Worm (Caenorhabditis elegans) whole organism, L2 larva: ENCODE measurements around the gene M02D8.7.
"Not testable (repeated sequence)": the region's sequence is repeated elsewhere in the genome, so short reads cannot be mapped to it uniquely, and the experiment has no call there.

Experiments
- C34F6.9 ChIP-seq: fragments of 150-350 bp; optimal IDR thresholded peaks from 2 replicates; lab custom pipeline; 2014; ENCODE audit warnings: missing biosample characterization, missing genetic modification characterization
- F13H6.1 ChIP-seq: sonication (generic microtip); optimal IDR thresholded peaks from 2 replicates; lab custom pipeline; 2016; ENCODE audit warnings: missing genetic modification characterization, missing compliant biosample characterization
- Y55F3AM.14 ChIP-seq: fragments of 200-800 bp; sonication (Bioruptor generic); optimal IDR thresholded peaks from 2 replicates; lab custom pipeline; 2018; ENCODE audit warnings: mild to moderate bottlenecking, missing genetic modification characterization, missing compliant biosample characterization
- alr-1 ChIP-seq: fragments of 150-350 bp; optimal IDR thresholded peaks from 2 replicates; lab custom pipeline; 2014; ENCODE audit warnings: missing biosample characterization, missing genetic modification characterization
- aly-2 ChIP-seq: fragments of 150-350 bp; optimal IDR thresholded peaks from 2 replicates; lab custom pipeline; 2014; ENCODE audit warnings: missing biosample characterization, missing genetic modification characterization
- ama-1 ChIP-seq: fragments of 150-350 bp; optimal IDR thresholded peaks from 2 replicates; lab custom pipeline; 2018; ENCODE audit warnings: inconsistent platforms
- crh-2 ChIP-seq: sonication (generic microtip); optimal IDR thresholded peaks from 2 replicates; lab custom pipeline; 2017; ENCODE audit warnings: missing biosample characterization, missing genetic modification characterization
- dmd-4 ChIP-seq: sonication (generic microtip); optimal IDR thresholded peaks from 2 replicates; lab custom pipeline; 2017; ENCODE audit warnings: missing biosample characterization, missing genetic modification characterization
- egl-27 ChIP-seq: sonication (generic microtip); optimal IDR thresholded peaks from 3 replicates; lab custom pipeline; 2017; ENCODE audit warnings: missing biosample characterization, missing genetic modification reagents, missing genetic modification characterization
- fos-1 ChIP-seq: fragments of 150-350 bp; optimal IDR thresholded peaks from 2 replicates; lab custom pipeline; 2014; ENCODE audit warnings: missing biosample characterization, missing genetic modification characterization
- gmeb-1 ChIP-seq: fragments of 150-350 bp; optimal IDR thresholded peaks from 2 replicates; lab custom pipeline; 2014; ENCODE audit warnings: missing biosample characterization, missing genetic modification characterization
- lin-13 ChIP-seq: fragments of 150-350 bp; optimal IDR thresholded peaks from 2 replicates; lab custom pipeline; 2014; ENCODE audit warnings: missing biosample characterization, missing genetic modification reagents, missing genetic modification characterization
- lsy-2 ChIP-seq, 2 experiments: fragments of 150-350 bp in 1 of 2; sonication (generic microtip) in 1 of 2; optimal IDR thresholded peaks; 2 replicates each; lab custom pipeline; 2014 to 2017; ENCODE audit warnings: missing biosample characterization in 2 of 2, missing genetic modification characterization in 2 of 2
- mab-5 ChIP-seq: fragments of 150-350 bp; optimal IDR thresholded peaks from 2 replicates; lab custom pipeline; 2014; ENCODE audit warnings: missing biosample characterization, missing genetic modification characterization
- mbf-1 ChIP-seq: sonication (generic microtip); optimal IDR thresholded peaks from 2 replicates; lab custom pipeline; 2017; ENCODE audit warnings: missing biosample characterization, missing genetic modification characterization
- mdl-1 ChIP-seq, 2 experiments: fragments of 150-350 bp in 1 of 2; sonication (generic microtip) in 1 of 2; optimal IDR thresholded peaks; 2 replicates each; lab custom pipeline; 2017; ENCODE audit warnings: missing biosample characterization in 2 of 2, missing genetic modification characterization in 2 of 2
- nhr-10 ChIP-seq: sonication (generic microtip); optimal IDR thresholded peaks from 2 replicates; lab custom pipeline; 2017; ENCODE audit warnings: missing biosample characterization, missing genetic modification characterization
- nhr-11 ChIP-seq: fragments of 150-350 bp; optimal IDR thresholded peaks from 2 replicates; lab custom pipeline; 2014; ENCODE audit warnings: missing biosample characterization, missing genetic modification characterization
- nhr-12 ChIP-seq: fragments of 150-350 bp; optimal IDR thresholded peaks from 2 replicates; lab custom pipeline; 2014; ENCODE audit warnings: missing biosample characterization, missing genetic modification characterization
- nhr-129 ChIP-seq: fragments of 150-350 bp; optimal IDR thresholded peaks from 2 replicates; lab custom pipeline; 2014; ENCODE audit warnings: missing biosample characterization, missing genetic modification characterization
- nhr-21 ChIP-seq: fragments of 150-350 bp; optimal IDR thresholded peaks from 2 replicates; lab custom pipeline; 2014; ENCODE audit warnings: missing biosample characterization, missing genetic modification characterization
- nhr-6 ChIP-seq: fragments of 150-350 bp; optimal IDR thresholded peaks from 2 replicates; lab custom pipeline; 2014; ENCODE audit warnings: missing biosample characterization, missing genetic modification characterization
- nhr-77 ChIP-seq: fragments of 150-350 bp; optimal IDR thresholded peaks from 2 replicates; lab custom pipeline; 2014; ENCODE audit warnings: missing biosample characterization, missing genetic modification characterization
- peb-1 ChIP-seq: fragments of 150-350 bp; optimal IDR thresholded peaks from 2 replicates; lab custom pipeline; 2014; ENCODE audit warnings: missing biosample characterization, missing genetic modification characterization
- sem-4 ChIP-seq: fragments of 150-350 bp; optimal IDR thresholded peaks from 2 replicates; lab custom pipeline; 2014; ENCODE audit warnings: missing biosample characterization, missing genetic modification reagents, missing genetic modification characterization
- skn-1 ChIP-seq: sonication (generic microtip); optimal IDR thresholded peaks from 2 replicates; lab custom pipeline; 2017; ENCODE audit warnings: missing biosample characterization, missing genetic modification characterization
- sma-3 ChIP-seq: sonication (generic microtip); optimal IDR thresholded peaks from 2 replicates; lab custom pipeline; 2016; ENCODE audit warnings: missing genetic modification reagents, missing genetic modification characterization, missing compliant biosample characterization
- sma-9 ChIP-seq, 2 experiments: fragments of 150-350 bp in 1 of 2; sonication (generic microtip) in 1 of 2; optimal IDR thresholded peaks; 2 replicates each; lab custom pipeline; 2014 to 2016; ENCODE audit warnings: missing genetic modification characterization in 2 of 2, mild to moderate bottlenecking in 1 of 2, missing biosample characterization in 1 of 2, missing compliant biosample characterization in 1 of 2, missing genetic modification reagents in 1 of 2, moderate library complexity in 1 of 2
- snpc-4 ChIP-seq: fragments of 150-350 bp; optimal IDR thresholded peaks from 2 replicates; lab custom pipeline; 2014; ENCODE audit warnings: missing biosample characterization, missing genetic modification characterization
- unc-39 ChIP-seq: fragments of 150-350 bp; optimal IDR thresholded peaks from 2 replicates; lab custom pipeline; 2014; ENCODE audit warnings: missing biosample characterization, missing genetic modification characterization
- unc-55 ChIP-seq: fragments of 150-350 bp; sonication (generic microtip); optimal IDR thresholded peaks from 3 replicates; lab custom pipeline; 2014; ENCODE audit warnings: missing biosample characterization, missing genetic modification reagents, missing genetic modification characterization
- unc-62 ChIP-seq: fragments of 150-350 bp; optimal IDR thresholded peaks from 2 replicates; lab custom pipeline; 2014; ENCODE audit warnings: missing biosample characterization, missing genetic modification reagents, missing genetic modification characterization
- ztf-11 ChIP-seq: sonication (generic microtip); optimal IDR thresholded peaks from 2 replicates; lab custom pipeline; 2017; ENCODE audit warnings: missing biosample characterization, missing genetic modification characterization
- ztf-4 ChIP-seq: fragments of 150-350 bp; optimal IDR thresholded peaks from 2 replicates; lab custom pipeline; 2014; ENCODE audit warnings: missing biosample characterization, missing genetic modification characterization

The M02D8.7 gene

ce11 chrX:8731822-8732221, 11.0 kb downstream of the M02D8.7 start, which contains the start of gene M02D8.6:
M02D8.6 (minus strand) TSS chrX:8731922.
- TF ChIP-seq unc-55 (GFP tag; lab: Kevin White, UChicago); mbf-1 (tag; lab: Kevin White, UChicago); nhr-10 (tag; lab: Kevin White, UChicago): not testable (repeated sequence)

ce11 chrX:8727306-8727705, 15.5 kb downstream of the M02D8.7 start, which contains the start of gene EGAP4.1:
EGAP4.1 (minus strand) TSS chrX:8727406.
- TF ChIP-seq fos-1 (no peak), ama-1 (no peak), peb-1 (tag; lab: Kevin White, UChicago) (no peak), unc-39 (no peak), nhr-6 (no peak), sem-4 (tag; lab: Kevin White, UChicago) (no peak)
- TF ChIP-seq, all 48 proteins: peak for 0

ce11 chrX:8723840-8724239, 19.0 kb downstream of the M02D8.7 start:
- TF ChIP-seq aly-2 (tag; lab: Kevin White, UChicago) (no peak), sma-9 (GFP tag; optimal IDR thresholded peaks at IDR 0.05; lab: Kevin White, UChicago) (peak; percentile 46), sma-9 (tag; optimal IDR thresholded peaks at IDR 0.05; lab: Kevin White, UChicago) (no peak), nhr-129 (peak; percentile 59), egl-27 (no peak), sem-4 (tag; lab: Kevin White, UChicago) (peak; percentile 22), lin-13 (peak; percentile 6), unc-39 (no peak), F13H6.1 (tag; lab: Kevin White, UChicago) (peak; percentile 83), nhr-21 (no peak), lsy-2 (tag; optimal IDR thresholded peaks at IDR 0.05; lab: Kevin White, UChicago) (peak in 1 of 2 experiments; percentile 35), snpc-4 (tag; lab: Kevin White, UChicago) (peak; percentile 33), sma-3 (GFP tag; lab: Kevin White, UChicago) (no peak)

- no peak for TF ChIP-seq ztf-11 (tag; lab: Kevin White, UChicago)
- TF ChIP-seq C34F6.9 (tag; lab: Kevin White, UChicago), result no peak
- no peak for TF ChIP-seq mdl-1 (tag; optimal IDR thresholded peaks at IDR 0.05; lab: Kevin White, UChicago)
- no peak for TF ChIP-seq unc-62
- no peak for TF ChIP-seq nhr-12 (tag; lab: Kevin White, UChicago)
- no peak for TF ChIP-seq lsy-2 (tag; optimal IDR thresholded peaks at IDR 0.05; lab: Kevin White, UChicago)
- no peak for TF ChIP-seq lin-13
- no peak for TF ChIP-seq Y55F3AM.14 (GFP tag; lab: Kevin White, UChicago)
- no peak for TF ChIP-seq nhr-11
- TF ChIP-seq, all 48 proteins: peak for 0
Observed at ce11 chrX:8723127-8723600, 19.6 kb downstream of the M02D8.7 start, which contains the start of gene tnt-2. tnt-2 (minus strand) TSS chrX:8723550.

- TF ChIP-seq mdl-1 (tag; optimal IDR thresholded peaks at IDR 0.05; lab: Kevin White, UChicago) (no peak), ztf-4 (tag; lab: Kevin White, UChicago) (no peak), sma-9 (GFP tag; optimal IDR thresholded peaks at IDR 0.05; lab: Kevin White, UChicago) (peak; percentile 12), sma-9 (tag; optimal IDR thresholded peaks at IDR 0.05; lab: Kevin White, UChicago) (no peak), nhr-12 (tag; lab: Kevin White, UChicago) (no peak), lin-13 (no peak), F13H6.1 (tag; lab: Kevin White, UChicago) (peak; percentile 37), nhr-129 (peak; percentile 34), mbf-1 (tag; lab: Kevin White, UChicago) (no peak)
Observed at ce11 chrX:8721273-8721672, 21.5 kb downstream of the M02D8.7 start.

ce11 chrX:8720658-8721057, 22.1 kb downstream of the M02D8.7 start, which contains the start of gene F53A9.9:
F53A9.9 (minus strand) TSS chrX:8720758.
- no peak for TF ChIP-seq mab-5 (tag; lab: Kevin White, UChicago)
- TF ChIP-seq gmeb-1 (tag; lab: Kevin White, UChicago), result no peak
- TF ChIP-seq mbf-1 (tag; lab: Kevin White, UChicago), result no peak
- TF ChIP-seq skn-1 (tag; lab: Kevin White, UChicago), result no peak
- no peak for TF ChIP-seq nhr-77 (tag; lab: Kevin White, UChicago)
- TF ChIP-seq F13H6.1 (tag; lab: Kevin White, UChicago), result no peak
- TF ChIP-seq nhr-12 (tag; lab: Kevin White, UChicago), result no peak
- no peak for TF ChIP-seq lin-13
- TF ChIP-seq snpc-4 (tag; lab: Kevin White, UChicago), result no peak
- TF ChIP-seq crh-2 (tag; lab: Kevin White, UChicago), result no peak
- TF ChIP-seq alr-1 (tag; lab: Kevin White, UChicago), result no peak
- no peak for TF ChIP-seq dmd-4 (tag; lab: Kevin White, UChicago)
